Worm (Caenorhabditis elegans) whole organism, L4/young adult: ENCODE results near the gene nhr-223.

Source experiments
- W03F9.2 ChIP-seq: fragments of 150-350 bp; optimal IDR thresholded peaks from 2 replicates; lab custom pipeline; 2014; ENCODE audit warnings: missing biosample characterization, missing genetic modification characterization
- dao-5 ChIP-seq: sonication (generic microtip); optimal IDR thresholded peaks from 2 replicates; lab custom pipeline; 2016; ENCODE audit warnings: missing genotype, missing genetic modification characterization, moderate library complexity, missing compliant biosample characterization

DNA sequence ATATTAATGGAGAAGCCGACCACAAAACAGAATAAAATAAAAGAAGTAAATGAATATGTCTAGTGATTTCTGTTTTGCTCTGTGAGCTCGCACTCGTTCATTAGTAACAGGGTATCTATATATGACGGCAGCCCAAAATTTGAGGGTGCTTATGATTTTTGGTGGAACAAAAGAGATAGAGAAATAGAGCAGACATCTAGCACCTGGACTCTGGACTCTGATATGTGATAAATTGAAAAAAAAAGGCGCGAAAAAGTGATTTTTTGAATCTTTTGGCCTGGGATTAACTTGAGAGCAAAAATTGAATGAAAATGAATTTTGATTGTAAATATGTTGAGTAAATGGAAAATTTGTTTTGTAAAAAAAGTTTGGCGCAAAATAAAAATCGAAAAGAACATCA lies 19.5 kb upstream of the nhr-223 start, which contains the start of gene nhr-283:
- no peak for TF ChIP-seq dao-5
- TF ChIP-seq W03F9.2 (tag; lab: Kevin White, UChicago): no peak
